Worm (Caenorhabditis elegans) whole organism, midembryonic: ENCODE measurements around the gene arl-3.

Experiments
- T22C8.4 ChIP-seq: fragments of 200-800 bp; sonication (Bioruptor generic); IDR thresholded peaks from 2 replicates; pipeline ENCODE4 v1.3.6; 2022; ENCODE audit warnings: missing genetic modification characterization, missing compliant biosample characterization
- cog-1 ChIP-seq: sonication (generic microtip); optimal IDR thresholded peaks from 2 replicates; lab custom pipeline; 2016; ENCODE audit warnings: missing genetic modification characterization, missing compliant biosample characterization
- flt-1 ChIP-seq: fragments of 200-800 bp; sonication (Bioruptor generic); IDR thresholded peaks from 2 replicates; pipeline ENCODE4 v1.3.6; 2022; ENCODE audit warnings: missing genetic modification characterization, missing compliant biosample characterization
- klf-2 ChIP-seq: fragments of 200-800 bp; sonication (Bioruptor generic); conservative IDR thresholded peaks from 2 replicates; pipeline ENCODE4 v1.3.6; 2022; ENCODE audit warnings: missing genetic modification reagents, missing genetic modification characterization, missing compliant biosample characterization
- med-1 ChIP-seq: sonication (generic microtip); optimal IDR thresholded peaks from 2 replicates; lab custom pipeline; 2017; ENCODE audit warnings: missing genetic modification characterization, mild to moderate bottlenecking, missing compliant biosample characterization, antibody characterized with exemption, missing genetic modification reagents; ENCODE audit not compliant: insufficient read depth
- ref-1 ChIP-seq: fragments of 200-800 bp; sonication (Bioruptor generic); conservative IDR thresholded peaks from 2 replicates; pipeline ENCODE4 v1.3.6; 2022; ENCODE audit warnings: missing genetic modification reagents, missing genetic modification characterization, missing compliant biosample characterization
- tab-1 ChIP-seq: fragments of 200-800 bp; sonication (Bioruptor generic); IDR thresholded peaks from 2 replicates; pipeline ENCODE4 v1.3.6; 2022; ENCODE audit warnings: missing genetic modification characterization, missing compliant biosample characterization
- ztf-23 ChIP-seq: fragments of 200-800 bp; sonication (Bioruptor generic); IDR thresholded peaks from 2 replicates; pipeline ENCODE4 v1.3.6; 2022; ENCODE audit warnings: missing genetic modification reagents, missing genetic modification characterization, missing compliant biosample characterization
- ztf-29 ChIP-seq: fragments of 200-800 bp; sonication (Bioruptor generic); IDR thresholded peaks from 2 replicates; pipeline ENCODE4 v1.3.6; 2022; ENCODE audit warnings: missing genetic modification reagents, missing genetic modification characterization, missing compliant biosample characterization

Gene arl-3

DNA sequence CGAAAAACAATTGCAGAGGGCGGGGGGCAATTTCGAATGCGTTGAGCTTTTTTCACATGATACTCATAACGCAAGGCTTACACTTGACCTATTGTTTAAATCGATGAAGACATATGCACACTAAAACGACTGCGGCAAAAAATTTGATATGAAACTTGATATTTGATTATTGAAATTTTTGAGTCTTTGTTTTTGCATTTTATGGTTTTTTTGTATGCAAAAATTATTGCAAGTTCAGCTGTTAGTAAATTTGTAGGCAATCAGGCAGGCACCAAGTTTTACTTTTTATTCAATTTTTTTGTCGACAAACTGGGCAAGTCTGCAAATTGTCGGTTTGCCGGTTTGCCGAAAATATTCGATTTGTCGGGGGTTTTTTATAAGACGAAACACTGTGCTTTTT is at the start of gene arl-3:
arl-3 (plus strand) TSS at position 301 of the 400 bp plus-strand sequence.
- no peak for TF ChIP-seq ztf-23 (GFP tag; lab: Robert Waterston, UW)
- TF ChIP-seq ztf-29 (GFP tag; lab: Robert Waterston, UW), result no peak
- no peak for TF ChIP-seq T22C8.4 (GFP tag; lab: Robert Waterston, UW)
- TF ChIP-seq tab-1 (GFP tag; lab: Robert Waterston, UW), result no peak
- no peak for TF ChIP-seq cog-1 (tag; lab: Kevin White, UChicago)

DNA sequence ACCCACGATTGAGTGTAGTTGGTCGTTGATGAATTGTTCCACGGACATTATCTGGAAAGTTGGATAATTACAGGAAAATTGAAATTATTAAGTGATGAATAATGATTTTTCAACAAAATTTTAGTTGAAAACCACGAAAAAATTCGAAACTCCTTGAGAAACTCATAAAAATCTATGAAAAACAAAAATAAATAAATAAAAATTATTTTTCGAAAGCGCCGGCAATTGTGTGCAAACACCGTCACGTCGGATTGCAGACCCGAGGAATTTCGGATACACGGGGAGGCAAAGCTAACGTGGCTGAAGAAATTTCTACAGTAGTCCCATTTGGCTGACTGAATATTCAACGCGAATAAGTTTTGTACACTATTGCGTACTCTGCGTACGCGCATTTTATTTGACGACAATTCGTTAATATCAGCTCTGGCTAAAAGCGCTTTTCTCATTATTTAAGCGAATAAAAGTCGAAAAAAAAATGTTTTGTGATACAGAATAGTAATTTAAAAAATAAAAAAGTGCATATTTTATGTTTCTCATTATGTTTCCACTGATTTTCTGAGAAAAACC is 44.6 kb upstream of the arl-3 start, which contains the start of gene mog-4:
mog-4 (minus strand) TSS at position 51 of the 567 bp plus-strand sequence.
- peak; percentile 74 for TF ChIP-seq ztf-29 (GFP tag; lab: Robert Waterston, UW)
- peak; percentile 79 for TF ChIP-seq klf-2
- peak; percentile 92 for TF ChIP-seq ztf-23 (GFP tag; lab: Robert Waterston, UW)
- TF ChIP-seq cog-1 (tag; lab: Kevin White, UChicago), result peak; percentile 61
- TF ChIP-seq flt-1, result peak; percentile 91

DNA sequence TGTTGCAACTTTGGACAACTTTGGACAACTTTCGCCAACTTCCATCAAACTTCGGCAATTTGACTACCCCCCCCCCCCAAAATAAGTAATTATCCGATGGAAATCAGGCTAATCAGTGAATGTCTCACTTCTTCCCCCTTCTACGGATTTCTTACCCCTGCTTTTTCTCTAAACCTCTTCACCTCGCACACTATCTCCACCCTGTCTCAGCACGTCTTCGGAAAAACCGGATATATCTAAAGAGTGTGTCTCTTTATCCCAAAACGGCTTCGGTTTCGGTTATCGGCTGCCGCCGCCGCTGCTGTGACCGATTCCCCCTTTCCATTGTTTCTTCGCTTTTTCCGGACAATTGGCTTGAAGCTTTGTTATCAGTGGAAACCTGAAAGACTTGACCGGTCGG is 38.5 kb upstream of the arl-3 start:
- TF ChIP-seq ztf-29 (GFP tag; lab: Robert Waterston, UW) (no peak), ztf-23 (GFP tag; lab: Robert Waterston, UW) (0 out of 2 replicates have a peak, but pooled peaks have one; percentile 41)

DNA sequence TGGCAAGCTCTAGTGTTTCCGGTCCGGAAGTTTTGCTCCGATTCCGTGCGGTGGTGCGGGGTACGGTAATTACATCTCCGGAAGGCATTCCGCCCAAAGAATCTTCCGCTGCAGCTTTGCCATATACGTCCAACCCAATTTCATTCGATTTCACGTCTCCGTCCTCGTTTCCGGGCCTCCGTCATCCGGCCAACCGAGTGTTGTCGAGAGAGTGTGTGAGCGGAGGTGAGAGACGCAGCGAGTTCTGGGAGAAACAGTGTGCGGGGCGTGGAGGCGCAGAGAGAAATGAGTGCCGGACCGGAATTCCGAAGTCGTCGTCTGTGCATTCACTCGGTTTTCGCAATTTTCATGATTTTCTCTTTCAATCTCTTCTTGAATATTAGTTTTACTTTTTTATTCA is 37.0 kb upstream of the arl-3 start:
- no peak for TF ChIP-seq klf-2
- no peak for TF ChIP-seq ztf-23 (GFP tag; lab: Robert Waterston, UW)
- no peak for TF ChIP-seq tab-1 (GFP tag; lab: Robert Waterston, UW)
- TF ChIP-seq med-1 (GFP tag; lab: Kevin White, UChicago), result no peak
- TF ChIP-seq flt-1, result no peak
- TF ChIP-seq cog-1 (tag; lab: Kevin White, UChicago), result no peak

DNA sequence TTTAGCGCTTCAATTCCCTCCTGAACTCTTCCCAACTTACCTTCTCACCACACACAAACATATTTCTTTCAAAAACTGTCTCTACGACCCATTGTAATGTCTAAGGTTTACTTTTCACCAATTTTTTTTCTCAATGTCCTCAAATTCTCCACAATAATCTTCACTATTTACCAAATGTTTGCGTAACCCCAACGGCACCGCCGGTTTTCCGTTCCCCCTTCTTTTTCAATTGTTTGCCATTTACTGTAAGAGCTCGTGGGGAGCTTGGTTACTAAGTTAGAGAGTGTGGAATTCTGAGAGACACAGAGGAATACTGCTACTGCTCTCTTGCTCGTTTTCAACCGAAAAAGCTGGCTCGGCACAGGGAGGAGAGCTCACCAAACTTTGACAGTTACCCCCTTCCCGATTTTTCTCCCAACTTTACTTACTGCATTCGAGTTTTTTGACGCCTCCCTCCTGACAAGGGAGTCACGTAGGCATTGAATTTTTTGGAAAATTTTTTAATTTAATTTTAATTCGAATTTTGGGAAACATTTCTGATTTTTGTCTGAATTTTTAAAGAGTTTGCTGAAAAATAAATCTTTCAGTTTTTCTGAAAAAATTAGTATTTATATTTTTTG is 35.6 kb upstream of the arl-3 start:
- no peak for TF ChIP-seq klf-2
- no peak for TF ChIP-seq ztf-23 (GFP tag; lab: Robert Waterston, UW)
- TF ChIP-seq cog-1 (tag; lab: Kevin White, UChicago), result no peak
- no peak for TF ChIP-seq T22C8.4 (GFP tag; lab: Robert Waterston, UW)
- no peak for TF ChIP-seq med-1 (GFP tag; lab: Kevin White, UChicago)
- no peak for TF ChIP-seq flt-1
- TF ChIP-seq ref-1 (GFP tag; lab: Robert Waterston, UW), result no peak
- no peak for TF ChIP-seq ztf-29 (GFP tag; lab: Robert Waterston, UW)
- no peak for TF ChIP-seq tab-1 (GFP tag; lab: Robert Waterston, UW)

DNA sequence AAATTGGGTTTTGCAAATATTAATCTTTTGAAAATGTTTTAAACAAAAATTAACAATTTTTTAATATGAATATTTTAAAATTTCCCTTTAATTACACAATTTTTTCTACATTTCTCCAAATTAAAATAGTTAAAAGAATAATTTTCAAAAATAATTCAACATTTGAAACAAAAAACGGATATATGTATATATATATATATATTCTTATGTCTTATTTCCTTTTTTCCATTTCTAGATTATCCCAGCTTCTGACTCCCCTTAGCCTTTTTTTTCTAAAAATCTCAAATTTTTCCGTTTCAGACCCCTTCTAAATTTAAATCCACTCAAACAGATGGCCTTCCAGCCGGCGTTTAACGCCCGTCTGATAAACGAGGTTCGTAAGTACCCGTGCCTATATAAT is 33.0 kb upstream of the arl-3 start, which contains the start of gene madf-5:
madf-5 (plus strand) TSS at position 301 of the 400 bp plus-strand sequence.
- TF ChIP-seq ztf-23 (GFP tag; lab: Robert Waterston, UW), result no peak
- TF ChIP-seq flt-1, result no peak

DNA sequence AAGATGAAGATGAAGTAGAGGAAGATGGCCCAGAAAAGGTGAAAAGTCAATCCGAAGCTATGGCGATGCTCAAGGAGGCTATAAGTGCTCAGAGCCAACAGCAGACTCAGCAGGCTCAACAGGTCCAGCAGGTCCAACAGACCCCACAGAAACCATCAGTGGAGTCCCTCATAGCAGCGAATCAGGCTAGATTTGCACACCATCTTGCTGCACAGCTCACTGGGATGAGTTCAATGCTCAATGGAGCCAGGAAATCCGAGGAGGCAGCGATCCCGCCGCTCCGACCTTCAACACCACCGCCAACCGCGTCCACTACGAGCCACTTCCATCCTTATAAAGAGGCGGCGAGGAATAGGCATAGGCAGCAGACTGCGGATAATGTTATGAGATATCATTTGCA is 31.5 kb upstream of the arl-3 start:
- no peak for TF ChIP-seq tab-1 (GFP tag; lab: Robert Waterston, UW)

DNA sequence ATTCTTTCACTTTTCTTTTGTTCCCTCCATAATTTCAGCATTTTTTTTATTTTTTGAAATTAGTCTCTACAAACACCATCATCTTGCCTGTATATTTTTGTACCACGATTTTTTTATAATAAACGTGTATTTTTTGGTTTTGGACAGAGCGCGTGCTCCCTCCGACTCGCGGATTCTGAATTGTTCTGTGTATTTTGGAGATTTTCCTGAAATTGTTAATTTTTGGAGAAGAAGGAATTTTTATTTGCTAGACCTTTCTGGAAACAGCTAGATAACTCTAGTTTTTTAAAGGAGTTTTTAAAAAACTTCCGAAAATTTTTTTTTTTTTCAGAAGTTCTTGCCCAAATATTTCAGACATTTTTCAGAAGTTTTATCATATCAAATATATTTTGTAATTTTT is 29.8 kb upstream of the arl-3 start, which contains the start of gene C01G12.13:
C01G12.13 (plus strand) TSS at position 301 of the 400 bp plus-strand sequence.
- TF ChIP-seq ztf-23 (GFP tag; lab: Robert Waterston, UW), result no peak
- TF ChIP-seq med-1 (GFP tag; lab: Kevin White, UChicago), result no peak
- TF ChIP-seq ref-1 (GFP tag; lab: Robert Waterston, UW), result no peak
- TF ChIP-seq T22C8.4 (GFP tag; lab: Robert Waterston, UW), result no peak
- TF ChIP-seq flt-1, result no peak
- no peak for TF ChIP-seq tab-1 (GFP tag; lab: Robert Waterston, UW)
- no peak for TF ChIP-seq cog-1 (tag; lab: Kevin White, UChicago)
- no peak for TF ChIP-seq klf-2
- TF ChIP-seq ztf-29 (GFP tag; lab: Robert Waterston, UW), result no peak

DNA sequence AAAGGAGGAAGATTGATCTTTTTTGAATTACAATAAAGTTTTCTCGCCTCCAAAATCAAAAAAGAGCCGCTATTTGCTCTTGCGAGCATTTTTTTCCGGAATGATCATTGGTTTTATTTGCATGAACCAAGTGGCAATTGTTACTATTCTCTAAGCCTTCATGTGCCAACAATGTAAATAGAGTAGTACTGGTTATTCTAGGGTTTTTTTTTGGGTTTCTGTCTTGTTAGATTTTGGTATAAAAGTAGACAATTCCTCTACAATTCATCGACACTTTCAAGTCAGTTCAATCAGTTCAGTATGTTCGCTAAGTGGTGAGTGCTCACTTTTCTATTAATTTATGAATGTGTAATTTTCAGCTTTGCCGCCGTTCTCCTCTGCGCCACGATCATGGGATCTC is 28.3 kb upstream of the arl-3 start, which contains the start of gene nspb-7:
nspb-7 (plus strand) TSS at position 301 of the 400 bp plus-strand sequence.
- TF ChIP-seq ztf-23 (GFP tag; lab: Robert Waterston, UW), result no peak
- TF ChIP-seq med-1 (GFP tag; lab: Kevin White, UChicago), result no peak
- no peak for TF ChIP-seq T22C8.4 (GFP tag; lab: Robert Waterston, UW)
- TF ChIP-seq tab-1 (GFP tag; lab: Robert Waterston, UW), result no peak
- no peak for TF ChIP-seq ref-1 (GFP tag; lab: Robert Waterston, UW)
- TF ChIP-seq ztf-29 (GFP tag; lab: Robert Waterston, UW), result no peak
- TF ChIP-seq flt-1, result no peak
- TF ChIP-seq cog-1 (tag; lab: Kevin White, UChicago), result no peak
- no peak for TF ChIP-seq klf-2

DNA sequence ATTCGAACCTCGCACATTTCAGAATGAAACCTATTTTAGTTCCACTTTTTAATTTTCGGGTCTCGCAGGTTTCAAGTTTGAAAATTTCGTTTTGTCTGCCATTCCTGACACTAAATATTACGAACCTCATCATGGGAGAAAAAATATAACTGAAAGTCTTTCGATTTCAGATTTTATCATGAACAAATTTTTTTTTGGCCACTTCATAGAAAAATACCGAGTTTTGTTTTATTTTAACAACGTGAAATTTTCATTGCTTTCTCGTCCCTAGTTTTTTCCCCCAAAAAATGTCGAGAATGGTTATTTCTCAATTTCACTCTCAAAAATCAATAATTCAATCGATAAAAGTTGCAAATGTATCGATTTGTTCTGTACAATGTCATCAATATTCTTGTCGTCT is 27.6 kb upstream of the arl-3 start, which contains the start of gene C01G12.9:
C01G12.9 (plus strand) TSS at position 301 of the 400 bp plus-strand sequence.
- TF ChIP-seq cog-1 (tag; lab: Kevin White, UChicago) (no peak), ref-1 (GFP tag; lab: Robert Waterston, UW) (no peak), klf-2 (no peak), T22C8.4 (GFP tag; lab: Robert Waterston, UW) (no peak)
